Worm (Caenorhabditis elegans): ENCODE results near the gene C18D4.6.

- TF ChIP-seq zag-1 (tag; optimal IDR thresholded peaks at IDR 0.05) (no peak), elt-1 (tag; optimal IDR thresholded peaks at IDR 0.05) (no peak), C34F6.9 (tag; optimal IDR thresholded peaks at IDR 0.05) (no peak), nhr-10 (tag; optimal IDR thresholded peaks at IDR 0.05) (no peak), ama-1 (optimal IDR thresholded peaks at IDR 0.05) (no peak), lin-39 (tag; optimal IDR thresholded peaks at IDR 0.05) (no peak), nhr-77 (tag; optimal IDR thresholded peaks at IDR 0.05) (no peak), nhr-237 (tag; optimal IDR thresholded peaks at IDR 0.05) (no peak)
These were observed 42.1 kb downstream of the C18D4.6 start, which contains the start of gene srh-118 for ce11 chrV:17496071-17496470.

All from whole organism, L2 larva.